Worm (Caenorhabditis elegans): ENCODE results near the gene T05H4.3.

ce11 chrV:6398922-6399321, 43.2 kb upstream of the T05H4.3 start:
- TF ChIP-seq aly-1 (tag; optimal IDR thresholded peaks at IDR 0.05), result no peak
- TF ChIP-seq pes-1 (GFP tag; IDR thresholded peaks at IDR 0.05), result no peak
- no peak for TF ChIP-seq F13C5.2 (tag; optimal IDR thresholded peaks at IDR 0.05)
- TF ChIP-seq ama-1 (optimal IDR thresholded peaks at IDR 0.05), result no peak
- TF ChIP-seq tbx-37 (GFP tag; conservative IDR thresholded peaks at IDR 0.05), result no peak
- no peak for TF ChIP-seq tra-4 (tag; optimal IDR thresholded peaks at IDR 0.05)
